Worm (Caenorhabditis elegans): ENCODE results near the gene adk-1.

DNA sequence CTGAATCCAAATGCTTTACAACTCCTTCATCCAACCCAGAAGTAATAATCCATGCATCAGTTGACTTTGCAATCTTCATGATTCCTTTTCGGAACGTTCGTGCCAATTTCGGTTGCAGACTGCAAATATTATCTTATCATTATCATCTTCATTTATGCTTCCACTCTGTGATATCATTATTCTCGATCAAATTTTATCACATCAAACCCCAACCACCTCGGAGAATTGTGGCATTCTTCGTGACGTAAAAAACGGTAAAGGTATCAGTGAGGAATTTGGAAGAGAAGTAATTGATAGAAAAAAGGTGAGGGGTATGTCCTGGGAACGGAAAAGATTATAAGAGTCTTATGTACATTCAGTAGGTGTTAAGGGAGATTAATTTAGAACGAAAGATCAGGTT, 46.8 kb upstream of the adk-1 start:
- TF ChIP-seq ets-4 (tag; optimal IDR thresholded peaks at IDR 0.05) = no peak
- no peak for TF ChIP-seq tbx-7 (tag; optimal IDR thresholded peaks at IDR 0.05)

All from whole organism, late embryonic.